Worm (Caenorhabditis elegans): ENCODE results near the gene sdz-1.
A peak's percentile ranks its signal among the peaks of the same experiment; 100 is the strongest.

sdz-1 gene

ce11 chrIII:8696680-8697079 lies 3.5 kb downstream of the sdz-1 start (continued):
- TF ChIP-seq irx-1 (tag; optimal IDR thresholded peaks at IDR 0.05) (no peak), nhr-71 (tag; optimal IDR thresholded peaks at IDR 0.05) (peak; percentile 23), lin-13 (GFP tag; optimal IDR thresholded peaks at IDR 0.05) (no peak), C34B4.2 (tag; optimal IDR thresholded peaks at IDR 0.05) (no peak), pag-3 (tag; optimal IDR thresholded peaks at IDR 0.05; ENCODE audit: borderline replicate concordance, insufficient read depth) (no peak), ama-1 (optimal IDR thresholded peaks at IDR 0.05) (no peak), lin-39 (tag; optimal IDR thresholded peaks at IDR 0.05) (no peak), nhr-11 (tag; optimal IDR thresholded peaks at IDR 0.05) (no peak), mep-1 (tag; optimal IDR thresholded peaks at IDR 0.05) (peak; percentile 14), nhr-85 (tag) (no peak), lsy-2 (tag; optimal IDR thresholded peaks at IDR 0.05) (peak in 1 of 2 experiments; percentile 49), fos-1 (tag; optimal IDR thresholded peaks at IDR 0.05) (peak; percentile 42), F16B12.6 (tag; optimal IDR thresholded peaks at IDR 0.05) (no peak), ceh-88 (GFP tag; IDR thresholded peaks at IDR 0.05) (no peak), ceh-90 (tag; optimal IDR thresholded peaks at IDR 0.05) (no peak), unc-86 (tag; optimal IDR thresholded peaks at IDR 0.05) (no peak), unc-62 (GFP tag; optimal IDR thresholded peaks at IDR 0.05) (no peak), hlh-4 (tag; optimal IDR thresholded peaks at IDR 0.05) (no peak), grh-1 (GFP tag; IDR thresholded peaks at IDR 0.05) (no peak), mab-9 (GFP tag; IDR thresholded peaks at IDR 0.05) (no peak), zag-1 (tag; optimal IDR thresholded peaks at IDR 0.05) (no peak), egl-13 (tag; optimal IDR thresholded peaks at IDR 0.05) (no peak), mdl-1 (tag; optimal IDR thresholded peaks at IDR 0.05) (no peak), nhr-12 (tag; optimal IDR thresholded peaks at IDR 0.05) (no peak), unc-30 (tag; optimal IDR thresholded peaks at IDR 0.05) (no peak), mef-2 (tag; optimal IDR thresholded peaks at IDR 0.05) (no peak), alr-1 (tag; optimal IDR thresholded peaks at IDR 0.05; ENCODE audit: borderline replicate concordance) (no peak), ztf-4 (tag; optimal IDR thresholded peaks at IDR 0.05) (no peak), tbx-2 (tag; optimal IDR thresholded peaks at IDR 0.05) (no peak), fkh-8 (tag; optimal IDR thresholded peaks at IDR 0.05) (peak; percentile 65), isw-1 (GFP tag; IDR thresholded peaks at IDR 0.05) (no peak), nhr-84 (tag; optimal IDR thresholded peaks at IDR 0.05) (no peak), efl-1 (optimal IDR thresholded peaks at IDR 0.05) (peak; percentile 51 to 55), efl-1 (GFP tag; optimal IDR thresholded peaks at IDR 0.05 in 1 of 2) (peak; percentile 27 to 79), ceh-82 (tag; optimal IDR thresholded peaks at IDR 0.05) (peak in 1 of 3 experiments; percentile 35), nhr-28 (tag; optimal IDR thresholded peaks at IDR 0.05) (no peak), nhr-76 (tag; optimal IDR thresholded peaks at IDR 0.05) (no peak), C04F5.9 (tag; optimal IDR thresholded peaks at IDR 0.05) (no peak), nhr-19 (GFP tag; conservative IDR thresholded peaks at IDR 0.05) (no peak), pqm-1 (tag; optimal IDR thresholded peaks at IDR 0.05) (no peak), lir-3 (tag; optimal IDR thresholded peaks at IDR 0.05; ENCODE audit: poor library complexity) (no peak), ceh-63 (GFP tag; optimal IDR thresholded peaks at IDR 0.05) (no peak), aha-1 (tag; optimal IDR thresholded peaks at IDR 0.05) (no peak), ets-5 (GFP tag; IDR thresholded peaks at IDR 0.05) (no peak), swsn-7 (tag; optimal IDR thresholded peaks at IDR 0.05) (peak; percentile 15), aly-2 (tag; optimal IDR thresholded peaks at IDR 0.05) (no peak), efl-3 (GFP tag; optimal IDR thresholded peaks at IDR 0.05) (no peak), hlh-17 (GFP tag; optimal IDR thresholded peaks at IDR 0.05; ENCODE audit: borderline replicate concordance) (no peak), xbp-1 (tag; optimal IDR thresholded peaks at IDR 0.05) (no peak), C16A3.4 (tag; optimal IDR thresholded peaks at IDR 0.05) (no peak), egl-27 (tag; optimal IDR thresholded peaks at IDR 0.05) (no peak), ces-1 (GFP tag; optimal IDR thresholded peaks at IDR 0.05) (no peak), nhr-20 (tag; optimal IDR thresholded peaks at IDR 0.05) (peak; percentile 8), fkh-10 (GFP tag; optimal IDR thresholded peaks at IDR 0.05) (no peak), fkh-4 (tag; optimal IDR thresholded peaks at IDR 0.05; ENCODE audit: borderline replicate concordance) (no peak)
